Fruit fly (Drosophila melanogaster) whole organism, embryonic: ENCODE results near the gene mRpL17.
A peak's percentile ranks its signal among the peaks of the same experiment; 100 is the strongest.

Experiments
- Ada2b ChIP-seq: fragments of 200-800 bp; sonication (Bioruptor generic); IDR thresholded peaks from 2 replicates; pipeline ENCODE4 v1.3.6; 2022; ENCODE audit warnings: missing biosample characterization, missing genetic modification characterization
- BtbVII ChIP-seq: fragments of 200-800 bp; sonication (Bioruptor generic); optimal IDR thresholded peaks from 3 replicates; lab custom pipeline; 2017; ENCODE audit warnings: missing biosample characterization, mild to moderate bottlenecking, missing genetic modification characterization
- CG10274 ChIP-seq: fragments of 200-800 bp; sonication (Bioruptor generic); optimal IDR thresholded peaks from 3 replicates; lab custom pipeline; 2017; ENCODE audit warnings: missing biosample characterization, mild to moderate bottlenecking, missing genetic modification characterization
- CG11398 ChIP-seq: fragments of 200-800 bp; sonication (Bioruptor generic); optimal IDR thresholded peaks from 2 replicates; lab custom pipeline; 2016; ENCODE audit warnings: missing biosample characterization, missing genetic modification characterization
- CG11504 ChIP-seq: fragments of 200-800 bp; sonication (Bioruptor generic); optimal IDR thresholded peaks from 3 replicates; lab custom pipeline; 2019; ENCODE audit warnings: missing biosample characterization, mild to moderate bottlenecking, missing genetic modification characterization, moderate library complexity
- CG11695 ChIP-seq: fragments of 200-800 bp; sonication (Bioruptor generic); IDR thresholded peaks from 3 replicates; pipeline ENCODE4 v1.3.6; 2022; ENCODE audit warnings: missing biosample characterization, missing genetic modification characterization
- CG11696 ChIP-seq: fragments of 200-800 bp; sonication (Bioruptor generic); IDR thresholded peaks from 2 replicates; pipeline ENCODE4 v1.3.6; 2022; ENCODE audit warnings: missing biosample characterization, missing genetic modification characterization
- CG12219 ChIP-seq: fragments of 200-800 bp; sonication (Bioruptor generic); optimal IDR thresholded peaks from 3 replicates; lab custom pipeline; 2018; ENCODE audit warnings: missing biosample characterization, mild to moderate bottlenecking, missing genetic modification characterization
- CG14860 ChIP-seq: fragments of 200-800 bp; sonication (Bioruptor generic); IDR thresholded peaks from 3 replicates; pipeline ENCODE4 v1.3.6; 2022; ENCODE audit warnings: missing biosample characterization, missing genetic modification characterization; ENCODE audit not compliant: partially characterized antibody
- CG1647 ChIP-seq: fragments of 200-800 bp; sonication (Bioruptor generic); optimal IDR thresholded peaks from 3 replicates; lab custom pipeline; 2016; ENCODE audit warnings: missing biosample characterization, missing genetic modification characterization
- CG16813 ChIP-seq: fragments of 200-800 bp; sonication (Bioruptor generic); IDR thresholded peaks from 3 replicates; pipeline ENCODE4 v1.3.6; 2022; ENCODE audit warnings: missing biosample characterization, missing genetic modification characterization; ENCODE audit not compliant: partially characterized antibody
- CG1792 ChIP-seq: fragments of 200-800 bp; sonication (Bioruptor generic); optimal IDR thresholded peaks from 2 replicates; lab custom pipeline; 2016; ENCODE audit warnings: missing biosample characterization, missing genetic modification characterization
- CG18011 ChIP-seq: fragments of 200-800 bp; sonication (Bioruptor generic); optimal IDR thresholded peaks from 2 replicates; lab custom pipeline; 2017; ENCODE audit warnings: missing biosample characterization, missing genetic modification characterization, mild to moderate bottlenecking, moderate library complexity, missing genotype
- CG18619 ChIP-seq: fragments of 200-800 bp; sonication (Bioruptor generic); optimal IDR thresholded peaks from 3 replicates; lab custom pipeline; 2017; ENCODE audit warnings: missing biosample characterization, mild to moderate bottlenecking, missing genetic modification characterization
- CG31224 ChIP-seq: fragments of 200-800 bp; sonication (Bioruptor generic); IDR thresholded peaks from 2 replicates; pipeline ENCODE4 v1.3.6; 2022; ENCODE audit warnings: missing biosample characterization, missing genetic modification characterization
- CG3838 ChIP-seq: fragments of 200-800 bp; sonication (Bioruptor generic); optimal IDR thresholded peaks from 3 replicates; lab custom pipeline; 2016; ENCODE audit warnings: missing biosample characterization, missing genetic modification characterization
- CG3995 ChIP-seq: fragments of 200-800 bp; sonication (Bioruptor generic); optimal IDR thresholded peaks from 3 replicates; lab custom pipeline; 2016; ENCODE audit warnings: missing biosample characterization, missing genetic modification characterization
- CG4424 ChIP-seq: fragments of 200-800 bp; sonication (Bioruptor generic); optimal IDR thresholded peaks from 3 replicates; lab custom pipeline; 2016; ENCODE audit warnings: missing biosample characterization, missing genetic modification characterization
- CG4730 ChIP-seq: fragments of 200-800 bp; sonication (Bioruptor generic); IDR thresholded peaks from 2 replicates; pipeline ENCODE4 v1.3.6; 2022; ENCODE audit warnings: missing biosample characterization, missing genetic modification characterization
- CG5180 ChIP-seq: fragments of 200-800 bp; sonication (Bioruptor generic); optimal IDR thresholded peaks from 3 replicates; lab custom pipeline; 2017; ENCODE audit warnings: missing biosample characterization, missing genetic modification characterization, mild to moderate bottlenecking, moderate library complexity, missing genetic modification reagents
- CG7372 ChIP-seq: fragments of 200-800 bp; sonication (Bioruptor generic); IDR thresholded peaks from 2 replicates; pipeline ENCODE4 v1.3.6; 2022; ENCODE audit warnings: missing biosample characterization, missing genetic modification characterization
- CG7786 ChIP-seq: fragments of 200-800 bp; sonication (Bioruptor generic); optimal IDR thresholded peaks from 2 replicates; lab custom pipeline; 2016; ENCODE audit warnings: missing biosample characterization, missing genetic modification characterization
- Dfd ChIP-seq, 2 experiments: fragments of >200 bp; optimal IDR thresholded peaks; 2 replicates each; lab custom pipeline; 2017; ENCODE audit warnings: missing biosample characterization in 2 of 2, missing genetic modification characterization in 2 of 2
- Dip3 ChIP-seq: fragments of 200-800 bp; sonication (Bioruptor generic); optimal IDR thresholded peaks from 3 replicates; lab custom pipeline; 2016; ENCODE audit warnings: missing biosample characterization, missing genetic modification characterization
- Dp ChIP-seq: fragments of 200-800 bp; sonication (Bioruptor generic); optimal IDR thresholded peaks from 2 replicates; lab custom pipeline; 2018; ENCODE audit warnings: missing biosample characterization, mild to moderate bottlenecking, missing genetic modification characterization, moderate library complexity
- HLH54F ChIP-seq: fragments of 200-800 bp; sonication (Bioruptor generic); optimal IDR thresholded peaks from 3 replicates; lab custom pipeline; 2016; ENCODE audit warnings: missing biosample characterization, missing genetic modification characterization
- Hmx ChIP-seq: fragments of 200-800 bp; sonication (Bioruptor generic); optimal IDR thresholded peaks from 2 replicates; lab custom pipeline; 2016; ENCODE audit warnings: missing biosample characterization, missing genetic modification characterization
- MESR4 ChIP-seq: fragments of 200-800 bp; sonication (Bioruptor generic); optimal IDR thresholded peaks from 2 replicates; lab custom pipeline; 2018; ENCODE audit warnings: missing biosample characterization, mild to moderate bottlenecking, missing genetic modification characterization, moderate library complexity
- Opbp ChIP-seq: fragments of 200-800 bp; sonication (Bioruptor generic); IDR thresholded peaks from 3 replicates; pipeline ENCODE4 v1.3.6; 2022; ENCODE audit warnings: missing biosample characterization, missing genetic modification characterization; ENCODE audit not compliant: partially characterized antibody
- Ssrp ChIP-seq: fragments of 200-800 bp; sonication (Bioruptor generic); optimal IDR thresholded peaks from 2 replicates; lab custom pipeline; 2018; ENCODE audit warnings: missing biosample characterization, mild to moderate bottlenecking, missing genetic modification characterization, moderate library complexity
- Xrp1 ChIP-seq: fragments of 200-800 bp; sonication (Bioruptor generic); IDR thresholded peaks from 2 replicates; pipeline ENCODE4 v1.3.6; 2022; ENCODE audit warnings: missing biosample characterization, missing genetic modification characterization
- amos ChIP-seq: fragments of 200-800 bp; sonication (Bioruptor generic); IDR thresholded peaks from 2 replicates; pipeline ENCODE4 v1.3.6; 2022; ENCODE audit warnings: missing biosample characterization, missing genetic modification characterization; ENCODE audit not compliant: partially characterized antibody
- bab2 ChIP-seq: fragments of 200-800 bp; sonication (Bioruptor generic); optimal IDR thresholded peaks from 2 replicates; lab custom pipeline; 2016; ENCODE audit warnings: missing biosample characterization, missing genetic modification characterization
- bigmax ChIP-seq: fragments of 200-800 bp; sonication (Bioruptor generic); optimal IDR thresholded peaks from 2 replicates; lab custom pipeline; 2018; ENCODE audit warnings: missing biosample characterization, mild to moderate bottlenecking, missing genetic modification characterization
- cad ChIP-seq: fragments of >200 bp; optimal IDR thresholded peaks from 2 replicates; lab custom pipeline; 2017; ENCODE audit warnings: missing biosample characterization, missing genetic modification characterization
- ci ChIP-seq: fragments of 200-800 bp; sonication (Bioruptor generic); IDR thresholded peaks from 3 replicates; pipeline ENCODE4 v1.3.6; 2022; ENCODE audit warnings: missing biosample characterization, missing genetic modification characterization
- crol ChIP-seq: fragments of 200-800 bp; sonication (Bioruptor generic); IDR thresholded peaks from 2 replicates; pipeline ENCODE4 v1.3.6; 2022; ENCODE audit warnings: missing biosample characterization, missing genetic modification characterization
- crp ChIP-seq, 2 experiments: fragments of 200-800 bp; sonication (Bioruptor generic); optimal IDR thresholded peaks; 2 replicates in 1 of 2; 3 replicates in 1 of 2; lab custom pipeline; 2017; ENCODE audit warnings: missing biosample characterization in 2 of 2, missing genetic modification characterization in 2 of 2, mild to moderate bottlenecking in 1 of 2, moderate library complexity in 1 of 2
- ewg ChIP-seq: fragments of 200-800 bp; sonication (Bioruptor generic); optimal IDR thresholded peaks from 3 replicates; lab custom pipeline; 2017; ENCODE audit warnings: mild to moderate bottlenecking, missing biosample characterization, missing genetic modification reagents, missing genetic modification characterization
- fd3F ChIP-seq: fragments of 200-800 bp; sonication (Bioruptor generic); optimal IDR thresholded peaks from 2 replicates; lab custom pipeline; 2018; ENCODE audit warnings: missing biosample characterization, mild to moderate bottlenecking, missing genetic modification characterization, moderate library complexity
- gt ChIP-seq: fragments of 200-800 bp; sonication (Bioruptor generic); IDR thresholded peaks from 2 replicates; pipeline ENCODE4 v1.3.6; 2022; ENCODE audit warnings: missing biosample characterization, missing genetic modification characterization
- lov ChIP-seq, 2 experiments: fragments of 200-800 bp in 1 of 2; fragments of >200 bp in 1 of 2; sonication (Bioruptor generic) in 1 of 2; IDR thresholded peaks in 1 of 2; optimal IDR thresholded peaks in 1 of 2; 2 replicates in 1 of 2; 3 replicates in 1 of 2; pipeline versions ENCODE4 v1.3.6 to Lab custom; 2017 to 2022; ENCODE audit warnings: missing biosample characterization in 1 of 2, missing genetic modification characterization in 1 of 2
- peb ChIP-seq: fragments of 200-800 bp; sonication (Bioruptor generic); IDR thresholded peaks from 2 replicates; pipeline ENCODE4 v1.3.6; 2022; ENCODE audit warnings: missing biosample characterization, missing genetic modification characterization
- prd ChIP-seq, 3 experiments: fragments of >200 bp in 2 of 3; fragments of 200-800 bp in 1 of 3; sonication (Bioruptor generic) in 1 of 3; optimal IDR thresholded peaks in 2 of 3; IDR thresholded peaks in 1 of 3; 2 replicates in 2 of 3; 3 replicates in 1 of 3; pipeline versions ENCODE4 v1.3.6 to Lab custom; 2017 to 2022; ENCODE audit warnings: missing biosample characterization in 1 of 3, missing genetic modification characterization in 1 of 3
- row ChIP-seq: fragments of 200-800 bp; sonication (Bioruptor generic); IDR thresholded peaks from 3 replicates; pipeline ENCODE4 v1.3.6; 2022; ENCODE audit warnings: missing biosample characterization, missing genetic modification characterization
- sr ChIP-seq: fragments of 200-800 bp; sonication (Bioruptor generic); IDR thresholded peaks from 3 replicates; pipeline ENCODE4 v1.3.6; 2022; ENCODE audit warnings: missing biosample characterization, missing genetic modification characterization
- sug ChIP-seq: fragments of 200-800 bp; optimal IDR thresholded peaks from 2 replicates; lab custom pipeline; 2019; ENCODE audit warnings: missing biosample characterization, mild to moderate bottlenecking, missing genetic modification characterization, moderate library complexity
- zfh1 ChIP-seq: fragments of 200-800 bp; sonication (Bioruptor generic); IDR thresholded peaks from 3 replicates; pipeline ENCODE4 v1.3.6; 2022; ENCODE audit warnings: missing biosample characterization, missing genetic modification characterization

Gene mRpL17

DNA sequence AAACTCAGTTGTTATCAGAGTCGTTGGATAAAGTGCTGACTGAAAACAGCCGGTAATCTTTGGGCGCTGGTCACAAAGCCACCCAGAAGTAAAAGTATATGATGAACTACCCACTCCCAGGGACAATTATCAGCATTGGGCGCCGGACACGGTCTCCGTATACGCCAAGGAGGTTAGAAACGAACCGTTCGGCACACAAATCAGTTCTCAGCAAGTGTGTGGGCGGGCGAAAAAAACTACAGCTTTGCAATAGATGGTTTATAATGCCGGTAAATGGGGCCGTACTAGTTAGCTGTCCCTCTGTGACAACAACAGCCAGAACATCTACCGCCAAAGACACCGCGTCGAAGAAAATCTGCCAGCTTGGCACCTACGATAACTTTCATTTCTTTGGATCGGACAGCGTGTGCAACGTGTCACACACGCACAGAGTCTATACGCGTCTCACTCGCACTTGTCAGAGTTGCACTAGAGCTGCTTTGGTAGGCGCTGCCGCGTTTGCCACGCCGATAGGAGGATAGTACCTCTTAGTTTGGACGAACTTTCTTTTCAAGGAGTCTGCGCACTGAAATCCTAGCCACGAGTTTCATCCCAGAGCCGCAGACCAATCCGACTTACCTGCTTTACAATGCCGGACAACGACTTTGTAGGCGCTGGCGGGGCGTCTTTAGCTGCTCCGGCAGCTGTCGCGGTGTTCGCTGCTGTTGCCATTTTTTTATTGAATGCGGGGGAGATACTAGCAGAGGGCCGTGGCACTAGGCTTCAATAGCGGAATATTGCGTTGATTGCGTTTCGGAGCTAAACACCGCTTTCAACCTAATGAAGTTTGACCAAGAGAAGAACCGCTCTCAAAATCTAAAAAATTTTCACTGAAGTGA, 840 bp upstream of the mRpL17 start (continued):
- no peak for TF ChIP-seq bab2 (GFP tag; lab: Kevin White, UChicago)
- peak; percentile 70 for TF ChIP-seq MESR4 (GFP tag; lab: Kevin White, UChicago)
- no peak for TF ChIP-seq CG5180
- TF ChIP-seq crol (GFP tag; lab: Robert Waterston, UW): peak; percentile 71
- TF ChIP-seq ewg (GFP tag; lab: Kevin White, UChicago): peak; percentile 20
- TF ChIP-seq CG14860 (GFP tag; lab: Robert Waterston, UW): no peak
- TF ChIP-seq CG31224 (GFP tag; lab: Robert Waterston, UW): no peak
- TF ChIP-seq cad (GFP tag; lab: Kevin White, UChicago): no peak
- no peak for TF ChIP-seq CG3838 (GFP tag; lab: Kevin White, UChicago)
- TF ChIP-seq CG4424: no peak
- no peak for TF ChIP-seq CG1647 (GFP tag; lab: Kevin White, UChicago)
- TF ChIP-seq fd3F (GFP tag; lab: Kevin White, UChicago): no peak
- TF ChIP-seq CG11696 (GFP tag; lab: Robert Waterston, UW): no peak
- TF ChIP-seq Xrp1 (GFP tag; lab: Robert Waterston, UW): no peak
- no peak for TF ChIP-seq Ssrp (tag; lab: Kevin White, UChicago)
- TF ChIP-seq ci (GFP tag; lab: Robert Waterston, UW): peak; percentile 41; the same call in 2 of the 3 replicates
- TF ChIP-seq zfh1 (GFP tag; lab: Robert Waterston, UW): no peak
- no peak for TF ChIP-seq CG7372
- no peak for TF ChIP-seq row (GFP tag; lab: Robert Waterston, UW)
- no peak for TF ChIP-seq sug (tag; lab: Kevin White, UChicago)
- no peak for TF ChIP-seq CG16813 (GFP tag; lab: Robert Waterston, UW)
- TF ChIP-seq sr (GFP tag; lab: Robert Waterston, UW): peak; percentile 41; the same call in 1 of the 3 replicates
- peak; percentile 19; the same call in 1 of the 3 replicates for TF ChIP-seq Opbp (GFP tag; lab: Robert Waterston, UW)
- 0 out of 2 replicates have a peak, but pooled peaks have one; percentile 6 for TF ChIP-seq Ada2b
- no peak for TF ChIP-seq CG10274
- TF ChIP-seq CG1792: no peak
- TF ChIP-seq Dp (GFP tag; lab: Kevin White, UChicago): no peak
- no peak for TF ChIP-seq CG7786 (GFP tag; lab: Kevin White, UChicago)
- no peak for TF ChIP-seq crp (GFP tag; optimal IDR thresholded peaks at IDR 0.05; lab: Kevin White, UChicago)
- no peak for TF ChIP-seq CG4730
- TF ChIP-seq CG18011 (GFP tag; lab: Kevin White, UChicago): no peak
- TF ChIP-seq BtbVII: no peak
- TF ChIP-seq prd (optimal IDR thresholded peaks at IDR 0.05; lab: Kevin White, UChicago): no peak
- no peak for TF ChIP-seq prd (GFP tag; IDR thresholded peaks at IDR 0.05; lab: Robert Waterston, UW)
- TF ChIP-seq peb (GFP tag; lab: Robert Waterston, UW): no peak
- no peak for TF ChIP-seq lov (optimal IDR thresholded peaks at IDR 0.05; lab: Kevin White, UChicago)
- TF ChIP-seq lov (GFP tag; IDR thresholded peaks at IDR 0.05; lab: Robert Waterston, UW): no peak
- TF ChIP-seq HLH54F (GFP tag; lab: Kevin White, UChicago): no peak
- TF ChIP-seq CG11695 (GFP tag; lab: Robert Waterston, UW): no peak
- TF ChIP-seq bigmax: peak; percentile 93
- TF ChIP-seq CG3995 (GFP tag; lab: Kevin White, UChicago): no peak
- no peak for TF ChIP-seq CG18619 (GFP tag; lab: Kevin White, UChicago)
- peak; percentile 5; the same call in 1 of the 2 replicates for TF ChIP-seq amos
- TF ChIP-seq Hmx (GFP tag; lab: Kevin White, UChicago): no peak
- TF ChIP-seq CG11398 (GFP tag; lab: Kevin White, UChicago): peak; percentile 19
- no peak for TF ChIP-seq CG11504 (tag; lab: Kevin White, UChicago)
- no peak for TF ChIP-seq Dfd (GFP tag; optimal IDR thresholded peaks at IDR 0.05; lab: Kevin White, UChicago)
- no peak for TF ChIP-seq gt (GFP tag; lab: Robert Waterston, UW)
- no peak for TF ChIP-seq CG12219 (GFP tag; lab: Kevin White, UChicago)
- no peak for TF ChIP-seq Dip3 (GFP tag; lab: Kevin White, UChicago)
